Fruit fly (Drosophila melanogaster): ENCODE results near the gene CG10336.

Gene CG10336

DNA sequence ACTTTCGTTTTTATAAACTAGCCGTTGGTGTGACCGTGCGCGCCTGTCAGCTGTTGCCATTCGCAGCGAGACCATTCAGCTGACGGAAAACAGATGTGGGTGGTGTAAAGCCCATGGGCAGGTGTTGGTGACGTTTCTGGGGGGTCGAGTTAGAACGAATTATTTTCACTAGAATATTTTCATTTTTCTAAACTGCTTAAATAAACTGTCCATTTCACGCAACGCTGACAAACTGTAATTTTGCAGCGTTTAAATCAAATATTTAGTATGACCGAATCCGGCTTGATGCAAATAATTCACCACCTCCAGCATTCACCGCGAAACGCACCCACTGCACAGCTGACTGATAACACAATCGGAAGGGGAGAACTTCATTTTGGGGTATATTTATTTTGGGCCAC lies 6.1 kb downstream of the CG10336 start, which contains the start of the genes CG10383 and CG10338 (continued):
- TF ChIP-seq CG34376 (GFP tag; optimal IDR thresholded peaks at IDR 0.05) (peak; percentile 72), CG8281 (tag; optimal IDR thresholded peaks at IDR 0.05) (peak; percentile 42), CG8944 (GFP tag; optimal IDR thresholded peaks at IDR 0.05) (peak; percentile 91), dati (GFP tag; IDR thresholded peaks at IDR 0.05) (peak; percentile 78), CG1233 (GFP tag; optimal IDR thresholded peaks at IDR 0.05) (peak; percentile 41), gfzf (GFP tag; optimal IDR thresholded peaks at IDR 0.05) (peak; percentile 77), CG30020 (tag; optimal IDR thresholded peaks at IDR 0.05) (peak; percentile 44), CkIIα-i1 (GFP tag; IDR thresholded peaks at IDR 0.05) (no peak), CG3407 (GFP tag; optimal IDR thresholded peaks at IDR 0.05) (peak; percentile 59), CG8388 (GFP tag; optimal IDR thresholded peaks at IDR 0.05) (peak; percentile 71), CG2120 (GFP tag; optimal IDR thresholded peaks at IDR 0.05) (peak; percentile 96), Blimp-1 (GFP tag; optimal IDR thresholded peaks at IDR 0.05) (peak; percentile 92), chif (GFP tag; optimal IDR thresholded peaks at IDR 0.05) (peak; percentile 78 to 88), CG12219 (GFP tag; optimal IDR thresholded peaks at IDR 0.05) (peak; percentile 62), B-H2 (GFP tag; optimal IDR thresholded peaks at IDR 0.05) (no peak), fd102C (GFP tag; optimal IDR thresholded peaks at IDR 0.05) (no peak), Ets65A (GFP tag) (peak; percentile 99), CG1603 (tag; optimal IDR thresholded peaks at IDR 0.05) (peak; percentile 93), CG7963 (GFP tag; IDR thresholded peaks at IDR 0.05; ENCODE audit: partially characterized antibody) (no peak), B-H1 (GFP tag; IDR thresholded peaks at IDR 0.05) (peak; percentile 86), chinmo (GFP tag; IDR thresholded peaks at IDR 0.05; ENCODE audit: partially characterized antibody) (0 out of 4 replicates have a peak, but pooled peaks have one; percentile 27), CG2202 (tag; optimal IDR thresholded peaks at IDR 0.05) (peak; percentile 52), CG15479 (GFP tag; optimal IDR thresholded peaks at IDR 0.05) (no peak), CG8765 (GFP tag; IDR thresholded peaks at IDR 0.05) (peak; percentile 54; the same call in 1 of the 2 replicates), zen (tag; optimal IDR thresholded peaks at IDR 0.05) (peak; percentile 50), gcm (GFP tag; optimal IDR thresholded peaks at IDR 0.05) (peak; percentile 70), CG2199 (GFP tag; IDR thresholded peaks at IDR 0.05) (peak; percentile 80; the same call in 2 of the 3 replicates), yki (optimal IDR thresholded peaks at IDR 0.05) (peak; percentile 76)

DNA sequence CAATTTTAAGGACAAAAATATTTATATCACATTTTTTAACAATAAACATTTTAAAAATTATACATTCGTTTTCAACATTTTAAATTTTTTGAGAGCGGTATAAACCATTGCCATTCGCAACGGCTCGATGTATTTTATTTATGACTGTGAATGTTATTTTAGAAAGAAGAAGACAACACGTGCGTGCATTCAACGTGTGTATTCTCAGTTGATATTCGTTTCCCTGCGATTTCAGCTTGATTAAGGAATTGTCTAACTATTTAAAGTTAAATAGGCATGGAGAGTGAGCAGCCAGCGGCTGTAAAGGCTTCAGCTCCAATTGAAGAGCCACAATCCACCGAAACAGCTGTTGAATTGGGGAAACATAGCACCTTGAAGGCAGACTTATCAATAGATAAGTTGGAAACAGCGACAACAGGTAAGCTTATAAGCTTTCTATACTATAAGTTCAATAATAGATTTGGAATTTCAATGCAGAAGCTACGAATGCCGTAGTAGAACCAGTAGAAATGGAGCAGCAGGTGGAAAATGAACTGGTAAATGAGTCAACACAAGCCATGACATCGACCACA lies 9.3 kb downstream of the CG10336 start, which contains the start of gene CG10341:
CG10341 (plus strand) TSS at position 156 of the 572 bp plus-strand sequence.
- no peak for TF ChIP-seq CG6654 (GFP tag; optimal IDR thresholded peaks at IDR 0.05)
- TF ChIP-seq sug (tag; optimal IDR thresholded peaks at IDR 0.05): peak; percentile 52
- TF ChIP-seq YL-1 (GFP tag; optimal IDR thresholded peaks at IDR 0.05): peak; percentile 75
- TF ChIP-seq NK7.1 (GFP tag; optimal IDR thresholded peaks at IDR 0.05): no peak
- TF ChIP-seq lbe (GFP tag; optimal IDR thresholded peaks at IDR 0.05): peak; percentile 20
- TF ChIP-seq row (GFP tag; IDR thresholded peaks at IDR 0.05): peak; percentile 31; the same call in 1 of the 3 replicates
- TF ChIP-seq CG17385 (GFP tag; optimal IDR thresholded peaks at IDR 0.05): peak; percentile 98
- TF ChIP-seq CG6272 (GFP tag; IDR thresholded peaks at IDR 0.05): no peak
- peak; percentile 73 for TF ChIP-seq MBD-R2 (GFP tag; IDR thresholded peaks at IDR 0.05)
- TF ChIP-seq Hr3 (GFP tag; optimal IDR thresholded peaks at IDR 0.05): no peak
- TF ChIP-seq grau (tag; optimal IDR thresholded peaks at IDR 0.05): peak; percentile 7
- TF ChIP-seq Adf1 (GFP tag; IDR thresholded peaks at IDR 0.05): no peak
- TF ChIP-seq Max (GFP tag; optimal IDR thresholded peaks at IDR 0.05): peak; percentile 84
- TF ChIP-seq ATbp (GFP tag; optimal IDR thresholded peaks at IDR 0.05): no peak
- peak; percentile 57; the same call in 1 of the 3 replicates for TF ChIP-seq CG34422 (GFP tag; IDR thresholded peaks at IDR 0.05)
- TF ChIP-seq crp (GFP tag; optimal IDR thresholded peaks at IDR 0.05): peak in 1 of 2 experiments; percentile 74
- peak; percentile 86 for TF ChIP-seq Dp (GFP tag; optimal IDR thresholded peaks at IDR 0.05)
- no peak for TF ChIP-seq jumu (GFP tag; optimal IDR thresholded peaks at IDR 0.05)
- peak; percentile 8 for TF ChIP-seq CG10267 (tag; optimal IDR thresholded peaks at IDR 0.05)
- TF ChIP-seq ssp (GFP tag; IDR thresholded peaks at IDR 0.05): no peak
- no peak for TF ChIP-seq jing (GFP tag; optimal IDR thresholded peaks at IDR 0.05)
- no peak for TF ChIP-seq CG9727 (GFP tag; optimal IDR thresholded peaks at IDR 0.05)
- TF ChIP-seq wor (GFP tag; IDR thresholded peaks at IDR 0.05): no peak
